Worm (Caenorhabditis elegans): ENCODE measurements around the gene fbxb-78.
A peak's percentile ranks its signal among the peaks of the same experiment; 100 is the strongest.

Gene fbxb-78

DNA sequence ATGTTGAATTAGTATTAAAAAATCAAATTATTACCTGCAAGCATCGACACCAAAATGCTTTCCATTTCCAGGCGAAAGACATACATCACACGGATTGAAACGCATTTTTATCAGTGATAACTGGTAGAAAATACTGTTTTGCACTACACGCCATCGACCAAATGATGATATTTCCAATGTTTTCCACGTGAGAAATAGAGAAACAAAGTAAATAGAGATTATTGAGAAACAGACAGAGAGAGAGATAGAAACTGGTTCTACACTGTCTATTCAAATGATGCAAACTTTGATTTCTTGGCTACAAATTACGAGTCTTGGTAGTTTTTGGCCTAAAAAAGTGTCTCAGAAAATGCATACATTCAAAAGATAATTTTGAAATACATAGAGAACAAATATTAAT is 51.0 kb downstream of the fbxb-78 start, which contains the start of gene nhr-104:
TSS of gene nhr-104 (minus strand) at position 361 of the 400 bp plus-strand sequence.
- TF ChIP-seq lsy-12 (tag; optimal IDR thresholded peaks at IDR 0.05): no peak
- TF ChIP-seq jun-1 (tag; optimal IDR thresholded peaks at IDR 0.05): peak; percentile 39
- TF ChIP-seq egl-5 (tag; optimal IDR thresholded peaks at IDR 0.05): no peak
- peak; percentile 66 for TF ChIP-seq ceh-28 (tag; optimal IDR thresholded peaks at IDR 0.05)
- TF ChIP-seq nhr-25 (tag; optimal IDR thresholded peaks at IDR 0.05): peak; percentile 59
- TF ChIP-seq skn-1 (tag; optimal IDR thresholded peaks at IDR 0.05): peak; percentile 94
- peak; percentile 36 for TF ChIP-seq nhr-43 (tag; optimal IDR thresholded peaks at IDR 0.05; ENCODE audit: poor library complexity, severe bottlenecking)
- no peak for TF ChIP-seq fos-1 (tag; optimal IDR thresholded peaks at IDR 0.05)
- TF ChIP-seq pqm-1 (tag; optimal IDR thresholded peaks at IDR 0.05): peak; percentile 67
- TF ChIP-seq nfya-1 (tag; optimal IDR thresholded peaks at IDR 0.05; ENCODE audit: insufficient read depth): peak; percentile 16
- TF ChIP-seq nhr-23 (tag; optimal IDR thresholded peaks at IDR 0.05): peak; percentile 69
- peak; percentile 63 for TF ChIP-seq elt-2 (tag; optimal IDR thresholded peaks at IDR 0.05)
- no peak for TF ChIP-seq unc-62 (GFP tag; optimal IDR thresholded peaks at IDR 0.05)
- TF ChIP-seq pha-4 (tag; optimal IDR thresholded peaks at IDR 0.05): peak; percentile 94

Measured in whole organism, L3 larva.